Fruit fly (Drosophila melanogaster) whole organism, prepupa: ENCODE data around the gene CG9515.

Source experiments
- CG11902 ChIP-seq: fragments of 200-800 bp; sonication (Bioruptor generic); optimal IDR thresholded peaks from 3 replicates; lab custom pipeline; 2016; ENCODE audit warnings: missing biosample characterization, missing genetic modification characterization
- CG6792 ChIP-seq: fragments of 200-800 bp; sonication (Bioruptor generic); optimal IDR thresholded peaks from 3 replicates; lab custom pipeline; 2016; ENCODE audit warnings: missing biosample characterization, missing genetic modification characterization
- CG8119 ChIP-seq: fragments of 200-800 bp; sonication (Bioruptor generic); IDR thresholded peaks from 3 replicates; pipeline ENCODE4 v1.3.6; 2022; ENCODE audit warnings: missing biosample characterization, missing genetic modification characterization
- CG9139 ChIP-seq: fragments of 200-800 bp; sonication (Bioruptor generic); optimal IDR thresholded peaks from 3 replicates; lab custom pipeline; 2017; ENCODE audit warnings: missing biosample characterization, mild to moderate bottlenecking, missing genetic modification characterization
- Ets21C ChIP-seq: fragments of 200-800 bp; sonication (Bioruptor generic); optimal IDR thresholded peaks from 3 replicates; lab custom pipeline; 2016; ENCODE audit warnings: missing biosample characterization, missing genetic modification characterization
- Ets96B ChIP-seq: fragments of 200-800 bp; optimal IDR thresholded peaks from 2 replicates; lab custom pipeline; 2019; ENCODE audit warnings: missing biosample characterization, mild to moderate bottlenecking, missing genetic modification characterization, moderate library complexity
- OdsH ChIP-seq: fragments of 200-800 bp; sonication (Bioruptor generic); optimal IDR thresholded peaks from 3 replicates; lab custom pipeline; 2016; ENCODE audit warnings: missing biosample characterization, missing genetic modification characterization
- Sox102F ChIP-seq: fragments of 200-800 bp; sonication (Bioruptor generic); optimal IDR thresholded peaks from 2 replicates; lab custom pipeline; 2016; ENCODE audit warnings: missing biosample characterization, mild to moderate bottlenecking, missing genetic modification characterization
- acj6 ChIP-seq: fragments of 200-800 bp; sonication (Bioruptor generic); optimal IDR thresholded peaks from 3 replicates; lab custom pipeline; 2016; ENCODE audit warnings: missing biosample characterization, missing genetic modification characterization
- eg ChIP-seq: fragments of 200-800 bp; sonication (Bioruptor generic); IDR thresholded peaks from 3 replicates; pipeline ENCODE4 v1.3.6; 2022; ENCODE audit warnings: missing biosample characterization, missing genetic modification characterization
- fkh ChIP-seq: fragments of 200-800 bp; sonication (Bioruptor generic); optimal IDR thresholded peaks from 3 replicates; lab custom pipeline; 2017; ENCODE audit warnings: missing biosample characterization, mild to moderate bottlenecking, missing genetic modification characterization, moderate library complexity
- pdm3 ChIP-seq: fragments of 200-800 bp; sonication (Bioruptor generic); optimal IDR thresholded peaks from 3 replicates; lab custom pipeline; 2016; ENCODE audit warnings: missing biosample characterization, missing genetic modification characterization
- salr ChIP-seq, 2 experiments: fragments of 200-800 bp; sonication (Bioruptor generic); optimal IDR thresholded peaks; 3 replicates each; lab custom pipeline; 2016 to 2018; ENCODE audit warnings: missing biosample characterization in 2 of 2, missing genetic modification characterization in 2 of 2, mild to moderate bottlenecking in 1 of 2

DNA sequence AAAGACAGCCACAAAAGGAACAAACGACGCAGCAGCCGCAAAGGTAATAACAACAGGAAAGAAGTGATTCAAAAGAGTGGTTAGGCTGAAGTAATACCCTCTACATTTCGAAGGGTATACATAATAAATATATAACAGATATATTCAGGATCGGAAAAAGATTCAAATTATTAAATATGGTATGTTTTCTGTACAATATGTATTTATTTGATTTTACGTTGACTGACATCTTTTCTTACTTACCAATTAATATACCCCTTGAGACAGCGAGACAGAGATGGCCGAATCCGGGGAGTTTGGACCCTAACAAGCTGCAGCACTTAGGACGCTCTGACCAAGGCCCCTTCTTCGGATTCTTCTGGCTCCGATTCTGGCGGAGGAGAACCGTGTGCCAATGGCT is 36.8 kb downstream of the CG9515 start:
- TF ChIP-seq CG11902 (GFP tag; lab: Kevin White, UChicago), result no peak
- TF ChIP-seq eg (GFP tag; lab: Robert Waterston, UW), result no peak
- TF ChIP-seq acj6 (GFP tag; lab: Kevin White, UChicago), result no peak
- no peak for TF ChIP-seq CG9139 (GFP tag; lab: Kevin White, UChicago)
- peak; percentile 52 for TF ChIP-seq Ets96B (tag; lab: Kevin White, UChicago)
- no peak for TF ChIP-seq Ets21C (GFP tag; lab: Kevin White, UChicago)
- no peak for TF ChIP-seq pdm3 (GFP tag; lab: Kevin White, UChicago)
- no peak for TF ChIP-seq OdsH (GFP tag; lab: Kevin White, UChicago)
- peak in 1 of 2 experiments; percentile 35 for TF ChIP-seq salr (GFP tag; optimal IDR thresholded peaks at IDR 0.05; lab: Kevin White, UChicago)
- peak; percentile 8 for TF ChIP-seq Sox102F (GFP tag; lab: Kevin White, UChicago)
- TF ChIP-seq CG6792 (GFP tag; lab: Kevin White, UChicago), result peak; percentile 10
- no peak for TF ChIP-seq CG8119 (GFP tag; lab: Robert Waterston, UW)
- TF ChIP-seq fkh (GFP tag; lab: Kevin White, UChicago), result no peak
